Fruit fly (Drosophila melanogaster) whole organism, pupa: ENCODE data around the gene Jhbp7.

Source experiments
- CG13204 ChIP-seq: fragments of 200-800 bp; sonication (Bioruptor generic); optimal IDR thresholded peaks from 2 replicates; lab custom pipeline; 2018; ENCODE audit warnings: missing biosample characterization, mild to moderate bottlenecking, missing genetic modification characterization, moderate library complexity
- CG15710 ChIP-seq: fragments of 200-800 bp; sonication (Bioruptor generic); optimal IDR thresholded peaks from 2 replicates; lab custom pipeline; 2018; ENCODE audit warnings: missing biosample characterization, mild to moderate bottlenecking, missing genetic modification characterization, moderate library complexity
- CG17806 ChIP-seq: fragments of 200-800 bp; sonication (Bioruptor generic); optimal IDR thresholded peaks from 2 replicates; lab custom pipeline; 2018; ENCODE audit warnings: missing biosample characterization, mild to moderate bottlenecking, missing genetic modification characterization, moderate library complexity
- CG32121 ChIP-seq: fragments of 200-800 bp; sonication (Bioruptor generic); IDR thresholded peaks from 2 replicates; pipeline ENCODE4 v1.3.6; 2022; ENCODE audit warnings: missing biosample characterization, missing genetic modification characterization
- CG34367 ChIP-seq: fragments of 200-800 bp; sonication (Bioruptor generic); optimal IDR thresholded peaks from 2 replicates; lab custom pipeline; 2018; ENCODE audit warnings: missing biosample characterization, mild to moderate bottlenecking, missing genetic modification characterization
- CG8159 ChIP-seq: fragments of 200-800 bp; sonication (Bioruptor generic); optimal IDR thresholded peaks from 3 replicates; lab custom pipeline; 2018; ENCODE audit warnings: missing biosample characterization, mild to moderate bottlenecking, missing genetic modification characterization, moderate library complexity
- CG9948 ChIP-seq: fragments of 200-800 bp; sonication (Bioruptor generic); optimal IDR thresholded peaks from 2 replicates; lab custom pipeline; 2018; ENCODE audit warnings: missing biosample characterization, mild to moderate bottlenecking, missing genetic modification characterization, moderate library complexity
- D1 ChIP-seq: fragments of 200-800 bp; sonication (Bioruptor generic); optimal IDR thresholded peaks from 2 replicates; lab custom pipeline; 2018; ENCODE audit warnings: missing biosample characterization, mild to moderate bottlenecking, missing genetic modification characterization, moderate library complexity
- EcR ChIP-seq: fragments of 200-800 bp; sonication (Bioruptor generic); optimal IDR thresholded peaks from 3 replicates; lab custom pipeline; 2019; ENCODE audit warnings: missing biosample characterization, missing genetic modification characterization, mild to moderate bottlenecking, moderate library complexity, missing genetic modification reagents
- Pif1B ChIP-seq: fragments of 200-800 bp; sonication (Bioruptor generic); optimal IDR thresholded peaks from 3 replicates; lab custom pipeline; 2016; ENCODE audit warnings: missing biosample characterization, missing genetic modification characterization
- Snoo ChIP-seq: fragments of 200-800 bp; sonication (Bioruptor generic); optimal IDR thresholded peaks from 3 replicates; lab custom pipeline; 2017; ENCODE audit warnings: missing biosample characterization, mild to moderate bottlenecking, missing genetic modification characterization, inconsistent platforms
- fd96Ca ChIP-seq: fragments of 200-800 bp; sonication (Bioruptor generic); IDR thresholded peaks from 3 replicates; pipeline ENCODE4 v1.3.6; 2022; ENCODE audit warnings: missing biosample characterization, missing genetic modification characterization
- gl ChIP-seq: fragments of 200-800 bp; sonication (Bioruptor generic); optimal IDR thresholded peaks from 2 replicates; lab custom pipeline; 2018; ENCODE audit warnings: missing biosample characterization, mild to moderate bottlenecking, missing genetic modification characterization
- rn ChIP-seq: fragments of 200-800 bp; sonication (Bioruptor generic); IDR thresholded peaks from 2 replicates; pipeline ENCODE4 v1.3.6; 2022; ENCODE audit warnings: missing biosample characterization, missing genetic modification characterization

dm6 chr3R:25199321-25199868, 38.0 kb upstream of the Jhbp7 start, which contains the start of gene CG13654:
- TF ChIP-seq CG8159 (tag; lab: Kevin White, UChicago) (peak; percentile 39), CG13204 (GFP tag; lab: Kevin White, UChicago) (no peak), CG15710 (tag; lab: Kevin White, UChicago) (no peak), D1 (no peak), CG34367 (tag; lab: Kevin White, UChicago) (no peak), gl (tag; lab: Kevin White, UChicago) (no peak), EcR (no peak), rn (GFP tag; lab: Robert Waterston, UW) (no peak), Pif1B (GFP tag; lab: Kevin White, UChicago) (no peak), CG32121 (GFP tag; lab: Robert Waterston, UW) (no peak), CG9948 (tag; lab: Kevin White, UChicago) (no peak), fd96Ca (GFP tag; lab: Robert Waterston, UW) (no peak), Snoo (tag; lab: Kevin White, UChicago) (no peak), CG17806 (tag; lab: Kevin White, UChicago) (no peak)
